Worm (Caenorhabditis elegans): ENCODE data around the gene snet-1.
A peak's percentile ranks its signal among the peaks of the same experiment; 100 is the strongest.

The snet-1 gene

DNA sequence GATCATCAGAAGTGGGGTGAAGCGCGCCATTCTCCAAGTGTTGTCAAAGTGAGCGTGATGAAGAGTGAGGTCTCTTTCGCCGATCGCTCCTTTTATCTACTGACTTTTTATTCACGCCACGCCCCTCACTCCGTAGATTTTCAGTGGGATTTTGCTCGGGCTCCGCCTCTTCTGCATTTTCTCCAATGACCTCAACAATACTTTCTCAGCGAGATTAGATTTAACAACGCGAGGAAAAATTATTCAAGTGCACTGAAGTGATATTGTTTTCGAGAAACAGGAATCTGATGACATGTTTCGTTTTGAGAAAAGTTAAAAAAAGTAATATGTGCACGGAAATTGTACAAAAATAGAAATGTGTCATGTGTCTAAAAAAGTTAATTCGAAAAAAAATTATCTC is at the start of gene snet-1:
TSS of gene snet-1 (minus strand) at position 101 of the 400 bp plus-strand sequence.
- TF ChIP-seq him-1 (tag; optimal IDR thresholded peaks at IDR 0.05) (no peak), dao-5 (tag; optimal IDR thresholded peaks at IDR 0.05) (no peak), W03F9.2 (tag; optimal IDR thresholded peaks at IDR 0.05) (no peak)

ce11 chrX:3715835-3716234 is 47.1 kb upstream of the snet-1 start:
- TF ChIP-seq W03F9.2 (tag; optimal IDR thresholded peaks at IDR 0.05): no peak
- TF ChIP-seq him-1 (tag; optimal IDR thresholded peaks at IDR 0.05): no peak
- no peak for TF ChIP-seq dao-5 (tag; optimal IDR thresholded peaks at IDR 0.05)

- TF ChIP-seq him-1 (tag; optimal IDR thresholded peaks at IDR 0.05) (no peak), W03F9.2 (tag; optimal IDR thresholded peaks at IDR 0.05) (no peak), dao-5 (tag; optimal IDR thresholded peaks at IDR 0.05) (no peak)
Observed at ce11 chrX:3714797-3715196, 46.1 kb upstream of the snet-1 start, which contains the start of gene C01C4.2. C01C4.2 (plus strand) TSS chrX:3715097.

DNA sequence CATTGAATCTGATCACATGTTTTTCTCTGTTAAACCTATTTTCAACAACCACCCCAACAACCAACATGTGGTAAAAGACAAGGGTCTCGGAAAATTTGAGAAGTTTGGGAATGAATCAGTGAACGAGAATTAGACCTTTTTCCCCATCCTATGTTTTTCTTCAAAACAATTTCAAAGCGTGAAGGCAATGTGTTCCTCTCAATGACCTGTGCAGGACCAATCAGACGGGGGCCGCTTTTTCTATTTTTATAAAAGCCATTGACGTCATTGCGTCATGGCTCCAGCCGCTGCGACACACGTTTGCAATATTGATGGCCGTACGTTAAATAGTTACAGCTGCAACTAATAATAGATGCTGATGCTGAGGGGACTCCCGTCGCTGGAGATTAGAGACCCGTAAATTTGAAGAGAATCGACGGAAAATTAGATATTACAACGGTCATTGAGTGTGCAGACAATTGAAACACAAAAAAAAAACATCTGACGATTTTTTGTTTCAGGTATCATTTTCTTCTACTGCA is 42.9 kb upstream of the snet-1 start:
- no peak for TF ChIP-seq W03F9.2 (tag; optimal IDR thresholded peaks at IDR 0.05)
- no peak for TF ChIP-seq dao-5 (tag; optimal IDR thresholded peaks at IDR 0.05)
- TF ChIP-seq him-1 (tag; optimal IDR thresholded peaks at IDR 0.05): no peak

DNA sequence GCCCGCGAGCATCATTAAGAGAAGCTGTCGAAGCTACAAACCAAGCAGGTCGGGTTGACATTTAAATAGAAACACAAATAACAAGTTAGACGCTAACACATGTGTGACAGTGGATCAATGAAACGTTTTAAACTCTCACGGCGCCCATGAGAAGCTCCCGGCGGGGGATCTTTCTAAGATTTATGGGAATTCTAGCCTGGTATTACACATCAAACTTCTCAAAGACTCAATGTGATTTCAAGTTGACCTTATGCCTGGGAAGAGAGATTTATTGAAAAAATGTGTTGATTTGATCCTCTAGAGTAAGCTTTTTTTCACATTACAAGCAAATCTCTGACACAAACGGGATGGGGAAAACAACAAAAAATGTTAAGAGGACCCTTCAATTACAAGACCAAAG is 41.0 kb upstream of the snet-1 start:
- TF ChIP-seq him-1 (tag; optimal IDR thresholded peaks at IDR 0.05): no peak
- TF ChIP-seq W03F9.2 (tag; optimal IDR thresholded peaks at IDR 0.05): no peak
- no peak for TF ChIP-seq dao-5 (tag; optimal IDR thresholded peaks at IDR 0.05)

ce11 chrX:3706319-3706718 is 37.6 kb upstream of the snet-1 start:
- no peak for TF ChIP-seq him-1 (tag; optimal IDR thresholded peaks at IDR 0.05)
- TF ChIP-seq W03F9.2 (tag; optimal IDR thresholded peaks at IDR 0.05): no peak
- no peak for TF ChIP-seq dao-5 (tag; optimal IDR thresholded peaks at IDR 0.05)

DNA sequence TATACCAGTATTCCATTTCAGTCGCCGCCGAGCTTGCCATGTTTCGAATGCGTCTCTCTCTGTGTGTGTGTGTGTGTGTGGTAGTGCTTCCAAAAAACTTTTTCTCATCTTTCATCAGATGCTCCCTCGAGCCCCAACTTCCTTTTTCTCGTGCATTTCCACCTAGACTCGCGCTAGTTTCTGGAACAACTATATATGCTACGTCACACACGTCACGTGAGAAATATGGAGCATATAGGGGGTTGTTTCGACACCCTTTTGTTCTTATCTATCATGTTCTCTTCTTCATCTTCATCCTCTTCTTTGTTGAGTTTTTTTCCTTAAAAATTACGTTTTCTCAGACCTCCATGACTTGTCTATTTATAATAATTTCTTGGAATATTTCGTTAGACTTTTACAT is 36.6 kb upstream of the snet-1 start:
- TF ChIP-seq him-1 (tag; optimal IDR thresholded peaks at IDR 0.05): no peak
- no peak for TF ChIP-seq dao-5 (tag; optimal IDR thresholded peaks at IDR 0.05)
- no peak for TF ChIP-seq W03F9.2 (tag; optimal IDR thresholded peaks at IDR 0.05)

DNA sequence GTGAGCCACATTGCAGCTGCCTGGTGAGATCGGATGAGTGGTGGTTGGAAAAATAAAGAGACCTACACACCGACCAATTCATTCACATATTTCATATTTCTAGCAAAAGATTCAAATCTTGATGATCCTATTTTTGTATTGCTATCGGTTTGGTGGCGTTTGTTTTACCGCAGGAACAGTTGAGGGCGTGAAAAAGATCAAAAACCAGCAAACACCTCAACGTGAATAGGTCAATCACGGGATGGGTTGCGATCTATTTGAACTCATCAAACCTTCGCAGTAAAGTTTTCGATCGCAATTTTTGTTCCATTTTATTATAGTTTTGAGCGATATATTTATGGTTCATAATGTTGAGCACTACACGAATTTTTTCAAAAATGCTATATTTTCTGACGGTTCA is 33.1 kb upstream of the snet-1 start:
- TF ChIP-seq W03F9.2 (tag; optimal IDR thresholded peaks at IDR 0.05) (no peak), him-1 (tag; optimal IDR thresholded peaks at IDR 0.05) (no peak), dao-5 (tag; optimal IDR thresholded peaks at IDR 0.05) (no peak)

DNA sequence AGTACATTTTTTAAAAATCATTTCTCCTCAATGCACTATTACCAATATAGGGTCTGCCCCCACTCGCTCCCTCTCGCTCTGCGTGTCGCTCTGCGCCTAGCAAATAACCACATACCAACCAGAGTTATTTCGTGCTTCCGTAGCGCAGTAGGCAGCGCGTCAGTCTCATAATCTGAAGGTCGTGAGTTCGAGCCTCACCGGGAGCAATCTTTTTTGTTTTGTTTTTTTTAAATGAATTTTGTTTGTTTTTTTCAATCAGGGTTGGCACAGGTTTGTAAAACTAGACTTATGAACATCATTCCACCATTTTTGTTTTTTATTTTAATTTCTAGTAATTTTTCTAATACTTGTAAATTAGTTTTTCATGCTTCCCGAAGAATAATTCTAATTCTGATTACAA is 28.9 kb upstream of the snet-1 start:
- TF ChIP-seq W03F9.2 (tag; optimal IDR thresholded peaks at IDR 0.05): no peak
- TF ChIP-seq dao-5 (tag; optimal IDR thresholded peaks at IDR 0.05): peak; percentile 63
- peak; percentile 92 for TF ChIP-seq him-1 (tag; optimal IDR thresholded peaks at IDR 0.05)

ce11 chrX:3696603-3697002 is 27.9 kb upstream of the snet-1 start, which contains the start of gene C01C4.3:
C01C4.3 (plus strand) TSS chrX:3696903.
- TF ChIP-seq W03F9.2 (tag; optimal IDR thresholded peaks at IDR 0.05): no peak
- TF ChIP-seq him-1 (tag; optimal IDR thresholded peaks at IDR 0.05): no peak
- no peak for TF ChIP-seq dao-5 (tag; optimal IDR thresholded peaks at IDR 0.05)

- no peak for TF ChIP-seq him-1 (tag; optimal IDR thresholded peaks at IDR 0.05)
- TF ChIP-seq W03F9.2 (tag; optimal IDR thresholded peaks at IDR 0.05): no peak
- TF ChIP-seq dao-5 (tag; optimal IDR thresholded peaks at IDR 0.05): no peak
Observed at ce11 chrX:3695826-3696225, 27.1 kb upstream of the snet-1 start.

DNA sequence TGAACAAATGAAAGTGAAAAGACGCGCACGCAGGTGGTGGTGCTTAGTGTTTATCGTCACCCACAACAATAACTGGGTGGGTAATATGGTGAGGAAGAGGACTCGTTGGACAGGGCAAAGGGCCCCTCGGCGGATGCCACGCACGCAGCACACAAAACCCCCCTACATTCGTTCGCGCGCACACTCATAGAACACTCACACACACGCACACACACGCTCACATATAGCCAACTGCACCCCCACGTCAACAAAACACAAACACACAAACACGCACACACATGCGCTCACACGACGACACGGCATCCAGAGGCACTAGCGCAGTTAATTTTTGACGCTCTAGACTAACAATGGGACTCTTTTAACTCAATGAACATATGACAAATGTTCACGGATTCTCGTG is 25.4 kb upstream of the snet-1 start:
- peak; percentile 60 for TF ChIP-seq him-1 (tag; optimal IDR thresholded peaks at IDR 0.05)
- TF ChIP-seq W03F9.2 (tag; optimal IDR thresholded peaks at IDR 0.05): no peak

ce11 chrX:3693138-3693537 is 24.4 kb upstream of the snet-1 start, which contains the start of gene C02F12.8:
C02F12.8 (minus strand) TSS chrX:3693238.
- TF ChIP-seq him-1 (tag; optimal IDR thresholded peaks at IDR 0.05) (no peak), dao-5 (tag; optimal IDR thresholded peaks at IDR 0.05) (no peak), W03F9.2 (tag; optimal IDR thresholded peaks at IDR 0.05) (no peak)

DNA sequence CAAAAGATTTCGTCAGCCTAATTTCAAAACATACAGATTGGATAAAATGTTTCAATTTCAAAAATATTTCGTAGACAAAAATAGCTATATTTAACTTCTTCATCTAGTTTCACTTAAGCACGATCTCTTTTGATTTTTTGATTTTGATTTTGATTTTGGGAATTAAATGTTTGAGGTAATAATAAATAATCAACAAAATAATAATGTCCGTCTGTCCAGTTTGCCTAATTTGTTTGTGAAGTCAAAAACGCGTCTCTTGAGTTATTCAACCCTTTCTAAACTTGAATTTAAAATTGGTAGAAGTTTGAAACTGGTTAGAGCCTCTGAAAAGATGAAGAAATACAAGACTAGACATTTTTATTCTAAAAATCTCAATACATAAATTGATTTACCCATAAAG is 21.1 kb upstream of the snet-1 start:
- no peak for TF ChIP-seq him-1 (tag; optimal IDR thresholded peaks at IDR 0.05)
- TF ChIP-seq dao-5 (tag; optimal IDR thresholded peaks at IDR 0.05): no peak
- TF ChIP-seq W03F9.2 (tag; optimal IDR thresholded peaks at IDR 0.05): no peak

- TF ChIP-seq him-1 (tag; optimal IDR thresholded peaks at IDR 0.05): no peak
- no peak for TF ChIP-seq W03F9.2 (tag; optimal IDR thresholded peaks at IDR 0.05)
- TF ChIP-seq dao-5 (tag; optimal IDR thresholded peaks at IDR 0.05): no peak
Observed at ce11 chrX:3689155-3689719, 20.5 kb upstream of the snet-1 start, which contains the start of gene tag-278. tag-278 (minus strand) TSS chrX:3689205.

Data from whole organism, L4/young adult.